Worm (Caenorhabditis elegans): ENCODE results near the gene dhcr-24.
A peak's percentile ranks its signal among the peaks of the same experiment; 100 is the strongest.

The dhcr-24 gene

ce11 chrX:2549322-2549721 is 14.6 kb downstream of the dhcr-24 start (continued):
- TF ChIP-seq lin-39 (tag; optimal IDR thresholded peaks at IDR 0.05) (no peak), dpl-1 (GFP tag; optimal IDR thresholded peaks at IDR 0.05) (peak in 1 of 3 experiments; percentile 30), unc-62 (GFP tag; optimal IDR thresholded peaks at IDR 0.05) (no peak), lin-13 (GFP tag; optimal IDR thresholded peaks at IDR 0.05) (no peak), lir-3 (tag; optimal IDR thresholded peaks at IDR 0.05; ENCODE audit: poor library complexity) (peak; percentile 48), aha-1 (tag; optimal IDR thresholded peaks at IDR 0.05) (no peak), mdl-1 (tag; optimal IDR thresholded peaks at IDR 0.05) (peak in 1 of 2 experiments; percentile 53), unc-86 (tag; optimal IDR thresholded peaks at IDR 0.05) (peak; percentile 38), mab-9 (GFP tag; IDR thresholded peaks at IDR 0.05) (no peak), aly-2 (tag; optimal IDR thresholded peaks at IDR 0.05) (no peak), mep-1 (tag; optimal IDR thresholded peaks at IDR 0.05) (peak; percentile 86), pag-3 (tag; optimal IDR thresholded peaks at IDR 0.05; ENCODE audit: borderline replicate concordance, insufficient read depth) (peak; percentile 52), snpc-4 (tag; optimal IDR thresholded peaks at IDR 0.05) (peak; percentile 48), nhr-71 (tag; optimal IDR thresholded peaks at IDR 0.05) (peak; percentile 80), nhr-76 (tag; optimal IDR thresholded peaks at IDR 0.05) (no peak), efl-3 (GFP tag; optimal IDR thresholded peaks at IDR 0.05) (no peak), ceh-90 (tag; optimal IDR thresholded peaks at IDR 0.05) (no peak), isw-1 (GFP tag; IDR thresholded peaks at IDR 0.05) (no peak), elt-3 (tag; optimal IDR thresholded peaks at IDR 0.05) (peak in 1 of 6 experiments; percentile 49), elt-2 (tag; optimal IDR thresholded peaks at IDR 0.05) (peak; percentile 12), hlh-17 (GFP tag; optimal IDR thresholded peaks at IDR 0.05; ENCODE audit: borderline replicate concordance) (no peak)

DNA sequence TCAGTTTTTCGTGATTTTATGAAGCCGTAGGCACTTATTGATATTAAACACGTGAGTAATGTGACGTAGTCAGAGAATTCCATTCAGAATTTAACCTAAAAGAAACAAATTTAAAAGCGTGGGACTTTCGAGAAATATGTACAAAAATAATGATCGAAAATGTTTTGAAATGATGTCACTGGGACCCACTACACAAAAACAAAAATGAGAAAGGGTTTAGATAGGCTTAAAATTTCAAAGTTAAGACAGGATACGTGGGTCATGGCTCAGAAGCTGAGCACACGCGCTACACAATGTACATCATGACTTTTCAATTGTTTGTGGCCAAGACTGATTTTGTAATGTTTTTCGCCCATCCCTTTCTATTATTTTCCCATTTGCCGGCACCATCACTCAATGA is 15.1 kb downstream of the dhcr-24 start, which contains the start of gene smvt-1:
Gene smvt-1, minus strand, starts transcription at position 101 of the 400 bp plus-strand sequence.
- TF ChIP-seq dsc-1 (tag; optimal IDR thresholded peaks at IDR 0.05) (peak; percentile 22), fkh-10 (GFP tag; optimal IDR thresholded peaks at IDR 0.05) (no peak), sox-4 (tag; optimal IDR thresholded peaks at IDR 0.05) (no peak)

DNA sequence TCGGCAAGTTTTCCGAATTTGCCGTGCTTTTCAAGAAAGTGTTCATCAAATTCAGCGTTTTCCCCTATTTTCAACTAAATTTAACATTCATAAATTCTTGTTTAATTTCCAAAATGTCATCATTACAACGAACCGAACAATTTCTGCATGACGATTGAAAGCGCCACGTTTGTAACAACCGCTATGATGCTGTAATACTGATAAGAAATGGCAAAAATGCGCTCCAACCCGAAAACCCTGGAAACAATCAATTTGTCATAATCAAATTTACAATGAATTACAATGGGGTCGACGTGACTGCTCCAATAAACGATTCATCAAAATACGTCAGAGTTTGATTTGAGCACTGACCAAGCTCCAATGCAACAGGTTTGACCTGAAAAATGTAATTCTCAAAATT is 19.3 kb downstream of the dhcr-24 start:
- TF ChIP-seq elt-2 (tag; optimal IDR thresholded peaks at IDR 0.05) (peak; percentile 20), vab-15 (tag; optimal IDR thresholded peaks at IDR 0.05) (no peak)

- TF ChIP-seq egl-27 (tag; optimal IDR thresholded peaks at IDR 0.05): no peak
- no peak for TF ChIP-seq hlh-4 (tag; optimal IDR thresholded peaks at IDR 0.05)
- TF ChIP-seq unc-62 (GFP tag; optimal IDR thresholded peaks at IDR 0.05): no peak
- TF ChIP-seq elt-2 (tag; optimal IDR thresholded peaks at IDR 0.05): peak; percentile 6
- TF ChIP-seq dsc-1 (tag; optimal IDR thresholded peaks at IDR 0.05): peak; percentile 6
- no peak for TF ChIP-seq efl-3 (GFP tag; optimal IDR thresholded peaks at IDR 0.05)
- TF ChIP-seq egl-13 (tag; optimal IDR thresholded peaks at IDR 0.05): peak; percentile 18
- no peak for TF ChIP-seq lin-15B (tag; optimal IDR thresholded peaks at IDR 0.05)
- no peak for TF ChIP-seq nhr-47 (tag; optimal IDR thresholded peaks at IDR 0.05)
These were observed 20.6 kb downstream of the dhcr-24 start for ce11 chrX:2543353-2543752.

ce11 chrX:2541003-2541521 is 22.9 kb downstream of the dhcr-24 start, which contains the start of gene F52H2.3:
Gene F52H2.3 (minus strand): TSS chrX:2541053.
- TF ChIP-seq fos-1 (tag; optimal IDR thresholded peaks at IDR 0.05) (no peak), zip-4 (GFP tag; optimal IDR thresholded peaks at IDR 0.05) (no peak), nhr-77 (tag; optimal IDR thresholded peaks at IDR 0.05) (no peak), lin-14 (GFP tag; optimal IDR thresholded peaks at IDR 0.05) (peak; percentile 32), nhr-11 (tag; optimal IDR thresholded peaks at IDR 0.05) (no peak), elt-2 (tag; optimal IDR thresholded peaks at IDR 0.05) (peak; percentile 60), efl-1 (optimal IDR thresholded peaks at IDR 0.05) (no peak), efl-1 (GFP tag; optimal IDR thresholded peaks at IDR 0.05 in 1 of 2) (peak in 1 of 2 experiments; percentile 23), irx-1 (tag; optimal IDR thresholded peaks at IDR 0.05) (no peak), skn-1 (tag; optimal IDR thresholded peaks at IDR 0.05) (peak; percentile 44), nhr-20 (tag; optimal IDR thresholded peaks at IDR 0.05) (peak; percentile 8), lin-35 (GFP tag; optimal IDR thresholded peaks at IDR 0.05) (peak in 1 of 2 experiments; percentile 37)

Measured in whole organism, L1 larva.